Worm (Caenorhabditis elegans): ENCODE data around the gene srbc-37.

The srbc-37 gene

DNA sequence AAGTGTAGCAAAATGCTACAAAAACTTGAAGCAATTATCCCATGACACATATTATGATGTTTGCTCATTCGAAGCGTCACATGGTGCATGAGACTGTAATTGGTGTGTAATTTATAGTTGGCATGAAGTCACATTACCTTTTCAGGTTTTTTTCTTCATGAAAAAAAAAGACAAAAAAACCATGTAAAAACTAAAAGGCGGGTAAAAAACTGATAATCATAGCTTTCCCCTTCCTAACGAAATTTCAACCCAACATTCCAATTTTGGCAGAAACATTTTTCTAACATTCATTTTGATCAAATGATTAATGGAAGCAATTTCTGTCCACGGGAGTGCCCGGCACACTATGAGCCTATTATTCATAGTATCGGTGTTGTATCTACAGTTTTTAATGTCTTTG lies 45.7 kb downstream of the srbc-37 start, which contains the start of gene sri-4:
Gene sri-4, plus strand, starts transcription at position 301 of the 400 bp plus-strand sequence.
- TF ChIP-seq nhr-27 (tag; optimal IDR thresholded peaks at IDR 0.05) (no peak), T26A5.8 (tag; optimal IDR thresholded peaks at IDR 0.05) (no peak), D2030.7 (GFP tag; IDR thresholded peaks at IDR 0.05) (no peak), dpl-1 (GFP tag; optimal IDR thresholded peaks at IDR 0.05) (no peak), sea-2 (GFP tag; IDR thresholded peaks at IDR 0.05) (no peak), lin-54 (GFP tag; optimal IDR thresholded peaks at IDR 0.05) (no peak)

DNA sequence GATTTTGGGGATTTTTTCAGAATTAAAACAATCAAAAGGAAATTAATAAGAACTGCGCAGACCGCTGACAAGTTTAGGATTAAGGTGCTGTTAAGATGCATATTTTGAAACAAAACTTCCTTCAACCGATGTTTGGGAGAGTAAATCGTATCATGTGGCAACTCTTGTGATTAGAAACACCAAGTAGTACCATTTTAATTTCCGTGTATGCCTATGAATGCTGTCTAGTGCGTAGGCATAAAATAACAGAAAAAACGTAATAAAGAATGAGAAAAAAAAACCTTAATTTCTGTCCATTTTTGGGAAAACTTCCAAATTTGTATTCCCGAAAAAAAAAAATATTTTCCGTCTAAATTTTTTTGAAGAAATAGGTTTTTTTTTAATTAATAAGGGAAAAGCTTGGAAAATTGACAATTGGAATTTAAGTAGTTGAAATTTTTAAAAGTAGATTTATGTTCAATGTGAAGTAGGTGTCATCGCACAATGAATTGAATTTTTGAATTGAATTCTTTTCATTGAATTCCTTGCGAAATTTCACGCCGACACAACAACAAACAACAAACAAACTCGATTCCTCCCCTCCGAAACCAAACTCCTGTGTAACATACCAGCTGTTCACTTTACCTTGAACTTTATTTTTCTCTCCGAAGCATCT lies 50.4 kb downstream of the srbc-37 start, which contains the start of the genes str-262 and srp-1:
Gene str-262, minus strand, starts transcription at position 101 of the 655 bp plus-strand sequence.
Gene srp-1, plus strand, starts transcription at position 605 of the 655 bp plus-strand sequence.
- TF ChIP-seq ceh-40 (GFP tag; IDR thresholded peaks at IDR 0.05) = no peak
- TF ChIP-seq ets-4 (GFP tag; optimal IDR thresholded peaks at IDR 0.05) = no peak
- TF ChIP-seq D2030.7 (GFP tag; IDR thresholded peaks at IDR 0.05) = no peak
- no peak for TF ChIP-seq tbx-9 (tag; optimal IDR thresholded peaks at IDR 0.05; ENCODE audit: borderline replicate concordance)
- no peak for TF ChIP-seq zim-3 (tag; optimal IDR thresholded peaks at IDR 0.05)
- no peak for TF ChIP-seq lsl-1 (GFP tag; optimal IDR thresholded peaks at IDR 0.05)
- no peak for TF ChIP-seq fkh-3 (tag; optimal IDR thresholded peaks at IDR 0.05)
